Fruit fly (Drosophila melanogaster) whole organism, embryonic: ENCODE measurements around the gene form3.
A peak's percentile ranks its signal among the peaks of the same experiment; 100 is the strongest.

Experiments used
- Ada2b ChIP-seq: fragments of 200-800 bp; sonication (Bioruptor generic); IDR thresholded peaks from 2 replicates; pipeline ENCODE4 v1.3.6; 2022; ENCODE audit warnings: missing biosample characterization, missing genetic modification characterization
- Antp ChIP-seq: fragments of 200-800 bp; sonication (Bioruptor generic); optimal IDR thresholded peaks from 3 replicates; lab custom pipeline; 2016; ENCODE audit warnings: missing biosample characterization, missing genetic modification characterization
- Atf3 ChIP-seq: fragments of 200-800 bp; sonication (Bioruptor generic); optimal IDR thresholded peaks from 3 replicates; lab custom pipeline; 2016; ENCODE audit warnings: missing biosample characterization, missing genetic modification characterization
- Blimp-1 ChIP-seq: fragments of 200-800 bp; sonication (Bioruptor generic); optimal IDR thresholded peaks from 3 replicates; lab custom pipeline; 2018; ENCODE audit warnings: missing biosample characterization, missing genetic modification characterization, mild to moderate bottlenecking, moderate library complexity, missing genetic modification reagents
- CG10267 ChIP-seq: fragments of 200-800 bp; sonication (Bioruptor generic); optimal IDR thresholded peaks from 2 replicates; lab custom pipeline; 2018; ENCODE audit warnings: missing biosample characterization, mild to moderate bottlenecking, missing genetic modification characterization, moderate library complexity
- CG10543 ChIP-seq: fragments of 200-800 bp; sonication (Bioruptor generic); optimal IDR thresholded peaks from 3 replicates; lab custom pipeline; 2017; ENCODE audit warnings: missing biosample characterization, mild to moderate bottlenecking, missing genetic modification characterization, moderate library complexity
- CG11560 ChIP-seq: fragments of 200-800 bp; sonication (Bioruptor generic); IDR thresholded peaks from 3 replicates; pipeline ENCODE4 v1.3.6; 2022; ENCODE audit warnings: missing biosample characterization, missing genetic modification characterization
- CG13894 ChIP-seq: fragments of 200-800 bp; sonication (Bioruptor generic); optimal IDR thresholded peaks from 3 replicates; lab custom pipeline; 2018; ENCODE audit warnings: missing biosample characterization, mild to moderate bottlenecking, missing genetic modification characterization, moderate library complexity
- CG17568 ChIP-seq: fragments of 200-800 bp; sonication (Bioruptor generic); optimal IDR thresholded peaks from 2 replicates; lab custom pipeline; 2018; ENCODE audit warnings: missing biosample characterization, mild to moderate bottlenecking, missing genetic modification characterization, moderate library complexity
- CG2199 ChIP-seq: fragments of 200-800 bp; sonication (Bioruptor generic); IDR thresholded peaks from 3 replicates; pipeline ENCODE4 v1.3.6; 2022; ENCODE audit warnings: missing biosample characterization, missing genetic modification characterization
- CG2678 ChIP-seq: fragments of 200-800 bp; sonication (Bioruptor generic); optimal IDR thresholded peaks from 3 replicates; lab custom pipeline; 2019; ENCODE audit warnings: missing biosample characterization, mild to moderate bottlenecking, missing genetic modification characterization, moderate library complexity
- CG3065 ChIP-seq: fragments of 200-800 bp; sonication (Bioruptor generic); optimal IDR thresholded peaks from 2 replicates; lab custom pipeline; 2016; ENCODE audit warnings: missing biosample characterization, missing genetic modification characterization
- CG3163 ChIP-seq: fragments of 200-800 bp; sonication (Bioruptor generic); optimal IDR thresholded peaks from 3 replicates; lab custom pipeline; 2016; ENCODE audit warnings: missing biosample characterization, missing genetic modification characterization
- CG34376 ChIP-seq: fragments of 200-800 bp; sonication (Bioruptor generic); optimal IDR thresholded peaks from 2 replicates; lab custom pipeline; 2018; ENCODE audit warnings: missing biosample characterization, mild to moderate bottlenecking, missing genetic modification characterization
- CG4360 ChIP-seq: fragments of 200-800 bp; sonication (Bioruptor generic); IDR thresholded peaks from 2 replicates; pipeline ENCODE4 v1.3.6; 2022; ENCODE audit warnings: missing biosample characterization, missing genetic modification characterization
- CG4617 ChIP-seq: fragments of 200-800 bp; sonication (Bioruptor generic); optimal IDR thresholded peaks from 3 replicates; lab custom pipeline; 2016; ENCODE audit warnings: missing biosample characterization, missing genetic modification characterization, borderline replicate concordance
- CG4730 ChIP-seq: fragments of 200-800 bp; sonication (Bioruptor generic); IDR thresholded peaks from 2 replicates; pipeline ENCODE4 v1.3.6; 2022; ENCODE audit warnings: missing biosample characterization, missing genetic modification characterization
- CG4820 ChIP-seq: fragments of 200-800 bp; sonication (Bioruptor generic); optimal IDR thresholded peaks from 3 replicates; lab custom pipeline; 2016; ENCODE audit warnings: missing biosample characterization, missing genetic modification characterization
- CG5953 ChIP-seq: fragments of 200-800 bp; sonication (Bioruptor generic); IDR thresholded peaks from 2 replicates; pipeline ENCODE4 v1.3.6; 2022; ENCODE audit warnings: missing biosample characterization, missing genetic modification characterization
- CG6791 ChIP-seq: fragments of 200-800 bp; sonication (Bioruptor generic); IDR thresholded peaks from 3 replicates; pipeline ENCODE4 v1.3.6; 2022; ENCODE audit warnings: missing biosample characterization, missing genetic modification characterization; ENCODE audit not compliant: partially characterized antibody
- CG7745 ChIP-seq: fragments of 200-800 bp; sonication (Bioruptor generic); optimal IDR thresholded peaks from 2 replicates; lab custom pipeline; 2018; ENCODE audit warnings: missing biosample characterization, mild to moderate bottlenecking, missing genetic modification characterization, moderate library complexity
- CG8290 ChIP-seq, 3 experiments: fragments of 200-800 bp; sonication (Bioruptor generic); optimal IDR thresholded peaks; 2 replicates each; lab custom pipeline; 2016 to 2019; ENCODE audit warnings: missing biosample characterization in 3 of 3, missing genetic modification characterization in 3 of 3, mild to moderate bottlenecking in 2 of 3, moderate library complexity in 1 of 3
- CG8765 ChIP-seq: fragments of 200-800 bp; sonication (Bioruptor generic); IDR thresholded peaks from 2 replicates; pipeline ENCODE4 v1.3.6; 2022; ENCODE audit warnings: missing biosample characterization, missing genetic modification characterization
- CG9609 ChIP-seq: fragments of 200-800 bp; sonication (Bioruptor generic); optimal IDR thresholded peaks from 3 replicates; lab custom pipeline; 2016; ENCODE audit warnings: missing biosample characterization, missing genetic modification characterization
- Camta ChIP-seq: fragments of 200-800 bp; sonication (Bioruptor generic); optimal IDR thresholded peaks from 2 replicates; lab custom pipeline; 2016; ENCODE audit warnings: missing biosample characterization, missing genetic modification characterization
- CoRest ChIP-seq: fragments of 200-800 bp; sonication (Bioruptor generic); optimal IDR thresholded peaks from 3 replicates; lab custom pipeline; 2018; ENCODE audit warnings: missing biosample characterization, mild to moderate bottlenecking, missing genetic modification characterization, moderate library complexity
- D19A ChIP-seq: fragments of 200-800 bp; optimal IDR thresholded peaks from 3 replicates; lab custom pipeline; 2019; ENCODE audit warnings: missing biosample characterization, mild to moderate bottlenecking, missing genetic modification characterization, moderate library complexity
- Dek ChIP-seq: fragments of 200-800 bp; sonication (Bioruptor generic); optimal IDR thresholded peaks from 3 replicates; lab custom pipeline; 2019; ENCODE audit warnings: missing biosample characterization, mild to moderate bottlenecking, missing genetic modification characterization, moderate library complexity
- Hand ChIP-seq: fragments of 200-800 bp; sonication (Bioruptor generic); optimal IDR thresholded peaks from 2 replicates; lab custom pipeline; 2017; ENCODE audit warnings: mild to moderate bottlenecking, missing biosample characterization, missing genetic modification reagents, missing genetic modification characterization
- Hr39 ChIP-seq: fragments of >200 bp; optimal IDR thresholded peaks from 2 replicates; lab custom pipeline; 2017
- Lhr ChIP-seq: fragments of 200-800 bp; sonication (Bioruptor generic); optimal IDR thresholded peaks from 3 replicates; lab custom pipeline; 2017; ENCODE audit warnings: mild to moderate bottlenecking, missing biosample characterization, missing genetic modification reagents, missing genetic modification characterization
- Mrtf ChIP-seq: fragments of 200-800 bp; sonication (Bioruptor generic); IDR thresholded peaks from 3 replicates; pipeline ENCODE4 v1.3.6; 2022; ENCODE audit warnings: missing biosample characterization, missing genetic modification characterization
- Xbp1 ChIP-seq: fragments of 200-800 bp; sonication (Bioruptor generic); optimal IDR thresholded peaks from 3 replicates; lab custom pipeline; 2016; ENCODE audit warnings: missing biosample characterization, mild to moderate bottlenecking, missing genetic modification characterization
- al ChIP-seq: fragments of 200-800 bp; sonication (Bioruptor generic); IDR thresholded peaks from 2 replicates; pipeline ENCODE4 v1.3.6; 2022; ENCODE audit warnings: missing biosample characterization, missing genetic modification characterization
- az2 ChIP-seq: fragments of 200-800 bp; sonication (Bioruptor generic); optimal IDR thresholded peaks from 3 replicates; lab custom pipeline; 2016; ENCODE audit warnings: missing biosample characterization, missing genetic modification characterization
- corto ChIP-seq: fragments of 200-800 bp; sonication (Bioruptor generic); optimal IDR thresholded peaks from 2 replicates; lab custom pipeline; 2016; ENCODE audit warnings: missing biosample characterization, mild to moderate bottlenecking, missing genetic modification characterization, moderate library complexity
- croc ChIP-seq: fragments of 200-800 bp; sonication (Bioruptor generic); conservative IDR thresholded peaks from 3 replicates; pipeline ENCODE4 v1.3.6; 2022; ENCODE audit warnings: missing biosample characterization, missing genetic modification characterization
- dati ChIP-seq: fragments of 200-800 bp; sonication (Bioruptor generic); IDR thresholded peaks from 2 replicates; pipeline ENCODE4 v1.3.6; 2022; ENCODE audit warnings: missing biosample characterization, missing genetic modification characterization
- dimm ChIP-seq: fragments of 200-800 bp; sonication (Bioruptor generic); IDR thresholded peaks from 2 replicates; pipeline ENCODE4 v1.3.6; 2022; ENCODE audit warnings: missing biosample characterization, missing genetic modification characterization
- gce ChIP-seq: fragments of 200-800 bp; sonication (Bioruptor generic); IDR thresholded peaks from 3 replicates; pipeline ENCODE4 v1.3.6; 2022; ENCODE audit warnings: missing biosample characterization, missing genetic modification characterization
- grau ChIP-seq: fragments of 200-800 bp; optimal IDR thresholded peaks from 3 replicates; lab custom pipeline; 2019; ENCODE audit warnings: missing biosample characterization, mild to moderate bottlenecking, missing genetic modification characterization, moderate library complexity
- grn ChIP-seq: fragments of 200-800 bp; sonication (Bioruptor generic); optimal IDR thresholded peaks from 3 replicates; lab custom pipeline; 2017; ENCODE audit warnings: missing biosample characterization, missing genetic modification characterization
- hb ChIP-seq: fragments of 200-800 bp; sonication (Bioruptor generic); IDR thresholded peaks from 3 replicates; pipeline ENCODE4 v1.3.6; 2022; ENCODE audit warnings: missing biosample characterization, missing genetic modification characterization; ENCODE audit not compliant: partially characterized antibody
- lov ChIP-seq, 2 experiments: fragments of 200-800 bp in 1 of 2; fragments of >200 bp in 1 of 2; sonication (Bioruptor generic) in 1 of 2; IDR thresholded peaks in 1 of 2; optimal IDR thresholded peaks in 1 of 2; 2 replicates in 1 of 2; 3 replicates in 1 of 2; pipeline versions ENCODE4 v1.3.6 to Lab custom; 2017 to 2022; ENCODE audit warnings: missing biosample characterization in 1 of 2, missing genetic modification characterization in 1 of 2
- pita ChIP-seq: fragments of 200-800 bp; sonication (Bioruptor generic); optimal IDR thresholded peaks from 2 replicates; lab custom pipeline; 2017; ENCODE audit warnings: missing biosample characterization, mild to moderate bottlenecking, missing genetic modification characterization
- stwl ChIP-seq: fragments of 200-800 bp; sonication (Bioruptor generic); optimal IDR thresholded peaks from 3 replicates; lab custom pipeline; 2018; ENCODE audit warnings: missing biosample characterization, mild to moderate bottlenecking, missing genetic modification characterization, moderate library complexity
- tap ChIP-seq: fragments of 200-800 bp; optimal IDR thresholded peaks from 3 replicates; lab custom pipeline; 2019; ENCODE audit warnings: missing biosample characterization, mild to moderate bottlenecking, missing genetic modification characterization, moderate library complexity
- tll ChIP-seq, 2 experiments: fragments of 200-800 bp in 1 of 2; fragments of >200 bp in 1 of 2; sonication (Bioruptor generic) in 1 of 2; optimal IDR thresholded peaks; 2 replicates each; lab custom pipeline; 2017 to 2019; ENCODE audit warnings: missing biosample characterization in 2 of 2, missing genetic modification characterization in 2 of 2, mild to moderate bottlenecking in 1 of 2, moderate library complexity in 1 of 2
- trem ChIP-seq: fragments of 200-800 bp; optimal IDR thresholded peaks from 3 replicates; lab custom pipeline; 2019; ENCODE audit warnings: missing biosample characterization, mild to moderate bottlenecking, missing genetic modification characterization, moderate library complexity

Gene form3

dm6 chr3L:7090764-7091163 is 3.9 kb upstream of the form3 start (continued):
- TF ChIP-seq dati (GFP tag; lab: Robert Waterston, UW): peak; percentile 31; the same call in 1 of the 2 replicates
- no peak for TF ChIP-seq CG4617
- TF ChIP-seq CG2678: peak; percentile 81
- peak; percentile 59 for TF ChIP-seq Xbp1
- TF ChIP-seq dimm (GFP tag; lab: Robert Waterston, UW): no peak
- TF ChIP-seq CG4820 (GFP tag; lab: Kevin White, UChicago): peak; percentile 69
- TF ChIP-seq CG11560 (tag; lab: Robert Waterston, UW): peak; percentile 21; the same call in 1 of the 3 replicates
- TF ChIP-seq pita: no peak
- peak; percentile 83 for TF ChIP-seq tap (tag; lab: Kevin White, UChicago)
- no peak for TF ChIP-seq grn (GFP tag; lab: Kevin White, UChicago)
- peak; percentile 57 for TF ChIP-seq D19A
- peak; percentile 34; the same call in 1 of the 2 replicates for TF ChIP-seq al (GFP tag; lab: Robert Waterston, UW)
- no peak for TF ChIP-seq Hr39
- peak; percentile 35 for TF ChIP-seq trem (tag; lab: Kevin White, UChicago)
- peak; percentile 55 for TF ChIP-seq Antp (GFP tag; lab: Kevin White, UChicago)
- TF ChIP-seq CG6791: no peak
- no peak for TF ChIP-seq CG8290 (GFP tag; optimal IDR thresholded peaks at IDR 0.05; lab: Kevin White, UChicago)
- TF ChIP-seq CG8290 (tag; optimal IDR thresholded peaks at IDR 0.05; lab: Kevin White, UChicago): peak in 1 of 2 experiments; percentile 46
- TF ChIP-seq Lhr (GFP tag; lab: Kevin White, UChicago): no peak
- TF ChIP-seq az2 (GFP tag; lab: Kevin White, UChicago): peak; percentile 44
- TF ChIP-seq CG4360 (GFP tag; lab: Robert Waterston, UW): peak; percentile 50; the same call in 1 of the 2 replicates
- TF ChIP-seq Mrtf (GFP tag; lab: Robert Waterston, UW): peak; percentile 69; the same call in 1 of the 3 replicates
- no peak for TF ChIP-seq lov (optimal IDR thresholded peaks at IDR 0.05; lab: Kevin White, UChicago)
- TF ChIP-seq lov (GFP tag; IDR thresholded peaks at IDR 0.05; lab: Robert Waterston, UW): 0 out of 3 replicates have a peak, but pooled peaks have one; percentile 29
- no peak for TF ChIP-seq hb (GFP tag; lab: Robert Waterston, UW)
- peak; percentile 56 for TF ChIP-seq CG4730 (GFP tag; lab: Robert Waterston, UW)
- TF ChIP-seq CG7745 (tag; lab: Kevin White, UChicago): no peak
- peak; percentile 44; the same call in 1 of the 2 replicates for TF ChIP-seq CG5953 (GFP tag; lab: Robert Waterston, UW)
- no peak for TF ChIP-seq CG3065 (GFP tag; lab: Kevin White, UChicago)
- peak; percentile 84 for TF ChIP-seq Ada2b
- peak; percentile 53 for TF ChIP-seq grau (tag; lab: Kevin White, UChicago)
- TF ChIP-seq CG2199 (GFP tag; lab: Robert Waterston, UW): peak; percentile 44; the same call in 1 of the 3 replicates
- peak; percentile 16 for TF ChIP-seq CG3163 (GFP tag; lab: Kevin White, UChicago)
- TF ChIP-seq Dek (tag; lab: Kevin White, UChicago): no peak
- TF ChIP-seq corto (GFP tag; lab: Kevin White, UChicago): no peak
- TF ChIP-seq CG10267 (tag; lab: Kevin White, UChicago): peak; percentile 41
- peak; percentile 53 for TF ChIP-seq CoRest (tag; lab: Kevin White, UChicago)
- TF ChIP-seq CG13894: no peak
- TF ChIP-seq croc (GFP tag; lab: Robert Waterston, UW): peak; percentile 55
- TF ChIP-seq CG8765 (GFP tag; lab: Robert Waterston, UW): no peak
- TF ChIP-seq Camta (GFP tag; lab: Kevin White, UChicago): peak; percentile 77
- peak; percentile 48 for TF ChIP-seq CG9609 (GFP tag; lab: Kevin White, UChicago)
- no peak for TF ChIP-seq CG17568 (GFP tag; lab: Kevin White, UChicago)
- no peak for TF ChIP-seq Hand (GFP tag; lab: Kevin White, UChicago)
- TF ChIP-seq gce (GFP tag; lab: Robert Waterston, UW): peak; percentile 47; the same call in 1 of the 3 replicates
- no peak for TF ChIP-seq CG34376 (GFP tag; lab: Kevin White, UChicago)
- no peak for TF ChIP-seq stwl (tag; lab: Kevin White, UChicago)
- TF ChIP-seq Atf3 (GFP tag; lab: Kevin White, UChicago): no peak
- no peak for TF ChIP-seq tll (GFP tag; optimal IDR thresholded peaks at IDR 0.05; lab: Kevin White, UChicago)
- peak; percentile 67 for TF ChIP-seq Blimp-1 (GFP tag; lab: Kevin White, UChicago)
- TF ChIP-seq CG10543 (GFP tag; lab: Kevin White, UChicago): no peak
